Worm (Caenorhabditis elegans): Measurements from ENCODE around the gene K11H3.8.
A peak's percentile ranks its signal among the peaks of the same experiment; 100 is the strongest.

K11H3.8 gene

ce11 chrIII:9827163-9827951, 7.6 kb upstream of the K11H3.8 start, which contains the start of the genes ZK632.10 and ZK632.11 (continued):
- no peak for TF ChIP-seq ceh-88 (GFP tag; IDR thresholded peaks at IDR 0.05)
- TF ChIP-seq pqm-1 (tag; optimal IDR thresholded peaks at IDR 0.05) = no peak
- TF ChIP-seq nhr-77 (tag; optimal IDR thresholded peaks at IDR 0.05) = peak; percentile 2
- peak in 1 of 3 experiments; percentile 51 for TF ChIP-seq ceh-82 (tag; optimal IDR thresholded peaks at IDR 0.05)
- TF ChIP-seq aha-1 (tag; optimal IDR thresholded peaks at IDR 0.05) = no peak
- no peak for TF ChIP-seq nhr-84 (tag; optimal IDR thresholded peaks at IDR 0.05)
- TF ChIP-seq mdl-1 (tag; optimal IDR thresholded peaks at IDR 0.05) = peak in 1 of 2 experiments; percentile 47
- peak; percentile 42 for TF ChIP-seq unc-130 (tag; optimal IDR thresholded peaks at IDR 0.05)
- peak; percentile 23; the same call in 1 of the 2 replicates for TF ChIP-seq nhr-19 (GFP tag; conservative IDR thresholded peaks at IDR 0.05)
- peak; percentile 26 to 76 (median 44) for TF ChIP-seq dpl-1 (GFP tag; optimal IDR thresholded peaks at IDR 0.05)
- no peak for TF ChIP-seq C34B4.2 (tag; optimal IDR thresholded peaks at IDR 0.05)
- TF ChIP-seq lin-13 (GFP tag; optimal IDR thresholded peaks at IDR 0.05) = peak; percentile 47
- no peak for TF ChIP-seq fkh-10 (GFP tag; optimal IDR thresholded peaks at IDR 0.05)
- no peak for TF ChIP-seq ztf-11 (tag; optimal IDR thresholded peaks at IDR 0.05)
- peak in 1 of 6 experiments; percentile 29 for TF ChIP-seq elt-3 (tag; optimal IDR thresholded peaks at IDR 0.05)
- no peak for TF ChIP-seq lin-39 (tag; optimal IDR thresholded peaks at IDR 0.05)
- no peak for TF ChIP-seq ceh-90 (tag; optimal IDR thresholded peaks at IDR 0.05)
- TF ChIP-seq unc-30 (tag; optimal IDR thresholded peaks at IDR 0.05) = no peak
- no peak for TF ChIP-seq jun-1 (tag; optimal IDR thresholded peaks at IDR 0.05)
- no peak for TF ChIP-seq sup-37 (GFP tag; optimal IDR thresholded peaks at IDR 0.05)
- TF ChIP-seq unc-62 (GFP tag; optimal IDR thresholded peaks at IDR 0.05) = no peak
- TF ChIP-seq nhr-90 (tag; optimal IDR thresholded peaks at IDR 0.05; ENCODE audit: poor library complexity) = no peak
- peak; percentile 28 for TF ChIP-seq swsn-7 (tag; optimal IDR thresholded peaks at IDR 0.05)
- TF ChIP-seq lsy-2 (tag; optimal IDR thresholded peaks at IDR 0.05) = peak; percentile 97 to 99
- peak; percentile 61 to 70 for TF ChIP-seq lin-35 (GFP tag; optimal IDR thresholded peaks at IDR 0.05)
- TF ChIP-seq tbx-2 (tag; optimal IDR thresholded peaks at IDR 0.05) = peak; percentile 10
- TF ChIP-seq hlh-4 (tag; optimal IDR thresholded peaks at IDR 0.05) = no peak
- no peak for TF ChIP-seq elt-2 (tag; optimal IDR thresholded peaks at IDR 0.05)
- peak; percentile 15 for TF ChIP-seq lin-15B (tag; optimal IDR thresholded peaks at IDR 0.05)
- peak; percentile 46 for TF ChIP-seq lin-14 (GFP tag; optimal IDR thresholded peaks at IDR 0.05)
- peak; percentile 47 for TF ChIP-seq nhr-71 (tag; optimal IDR thresholded peaks at IDR 0.05)
- no peak for TF ChIP-seq snpc-4 (tag; optimal IDR thresholded peaks at IDR 0.05)
- no peak for TF ChIP-seq egl-27 (tag; optimal IDR thresholded peaks at IDR 0.05)
- TF ChIP-seq hpl-2 (GFP tag; optimal IDR thresholded peaks at IDR 0.05) = no peak
- TF ChIP-seq zip-4 (GFP tag; optimal IDR thresholded peaks at IDR 0.05) = no peak
- TF ChIP-seq pax-3 (tag; optimal IDR thresholded peaks at IDR 0.05) = no peak
- no peak for TF ChIP-seq nhr-11 (tag; optimal IDR thresholded peaks at IDR 0.05)
- no peak for TF ChIP-seq efl-3 (GFP tag; optimal IDR thresholded peaks at IDR 0.05)

DNA sequence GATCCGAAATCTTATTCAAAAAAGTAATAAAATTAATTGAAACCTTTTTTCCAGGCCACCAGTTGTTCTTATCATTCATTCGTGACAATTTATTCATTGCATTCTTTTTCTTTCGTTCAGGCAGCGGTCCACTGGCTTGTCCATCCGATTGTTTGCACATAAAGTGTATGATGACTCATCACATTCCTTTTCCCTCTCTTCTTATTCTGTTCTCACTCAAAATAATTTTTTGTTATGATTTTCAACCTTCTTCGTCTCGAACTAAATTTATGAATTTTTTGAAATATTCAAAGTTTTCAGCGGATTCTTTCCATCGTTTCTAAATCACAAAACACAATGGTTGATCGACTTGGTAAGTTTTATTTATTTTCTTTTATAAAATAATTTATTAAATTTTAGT, 4.5 kb upstream of the K11H3.8 start, which contains the start of gene ZK632.12:
Gene ZK632.12 (plus strand): TSS at position 301 of the 400 bp plus-strand sequence.
- TF ChIP-seq xbp-1 (tag; optimal IDR thresholded peaks at IDR 0.05) = no peak
- no peak for TF ChIP-seq mdl-1 (tag; optimal IDR thresholded peaks at IDR 0.05)
- TF ChIP-seq irx-1 (tag; optimal IDR thresholded peaks at IDR 0.05) = no peak
- no peak for TF ChIP-seq nhr-237 (tag; optimal IDR thresholded peaks at IDR 0.05)
- TF ChIP-seq nhr-20 (tag; optimal IDR thresholded peaks at IDR 0.05) = no peak
- TF ChIP-seq C16A3.4 (tag; optimal IDR thresholded peaks at IDR 0.05) = no peak
- no peak for TF ChIP-seq ztf-11 (tag; optimal IDR thresholded peaks at IDR 0.05)
- no peak for TF ChIP-seq nhr-12 (tag; optimal IDR thresholded peaks at IDR 0.05)
- no peak for TF ChIP-seq zag-1 (tag; optimal IDR thresholded peaks at IDR 0.05)
- no peak for TF ChIP-seq elt-3 (tag; optimal IDR thresholded peaks at IDR 0.05)
